Fruit fly (Drosophila melanogaster) whole organism, embryonic: ENCODE measurements around the gene BORCS5.

Source experiments
- Bdp1 ChIP-seq: fragments of 200-800 bp; sonication (Bioruptor generic); optimal IDR thresholded peaks from 3 replicates; lab custom pipeline; 2016; ENCODE audit warnings: missing biosample characterization, missing genetic modification characterization
- C15 ChIP-seq: fragments of 200-800 bp; sonication (Bioruptor generic); IDR thresholded peaks from 3 replicates; pipeline ENCODE4 v1.3.6; 2022; ENCODE audit warnings: missing biosample characterization, missing genetic modification characterization
- CG10147 ChIP-seq: fragments of 200-800 bp; sonication (Bioruptor generic); optimal IDR thresholded peaks from 2 replicates; lab custom pipeline; 2019; ENCODE audit warnings: missing biosample characterization, mild to moderate bottlenecking, missing genetic modification characterization, moderate library complexity
- CG10565 ChIP-seq: fragments of 200-800 bp; sonication (Bioruptor generic); optimal IDR thresholded peaks from 3 replicates; lab custom pipeline; 2016; ENCODE audit warnings: missing biosample characterization, mild to moderate bottlenecking, missing genetic modification characterization
- CG10959 ChIP-seq: fragments of 200-800 bp; sonication (Bioruptor generic); IDR thresholded peaks from 2 replicates; pipeline ENCODE4 v1.3.6; 2022; ENCODE audit warnings: missing biosample characterization, missing genetic modification characterization
- CG10979 ChIP-seq: fragments of 200-800 bp; sonication (Bioruptor generic); optimal IDR thresholded peaks from 2 replicates; lab custom pipeline; 2018; ENCODE audit warnings: missing biosample characterization, mild to moderate bottlenecking, missing genetic modification characterization, moderate library complexity
- CG11560 ChIP-seq: fragments of 200-800 bp; sonication (Bioruptor generic); IDR thresholded peaks from 3 replicates; pipeline ENCODE4 v1.3.6; 2022; ENCODE audit warnings: missing biosample characterization, missing genetic modification characterization
- CG12744 ChIP-seq: fragments of 200-800 bp; sonication (Bioruptor generic); optimal IDR thresholded peaks from 2 replicates; lab custom pipeline; 2016; ENCODE audit warnings: missing biosample characterization, missing genetic modification characterization
- CG14441 ChIP-seq: fragments of 200-800 bp; sonication (Bioruptor generic); IDR thresholded peaks from 2 replicates; pipeline ENCODE4 v1.3.6; 2022; ENCODE audit warnings: missing biosample characterization, missing genetic modification characterization
- CG15601 ChIP-seq: fragments of 200-800 bp; sonication (Bioruptor generic); optimal IDR thresholded peaks from 3 replicates; lab custom pipeline; 2019; ENCODE audit warnings: missing biosample characterization, mild to moderate bottlenecking, missing genetic modification characterization, moderate library complexity
- CG1647 ChIP-seq: fragments of 200-800 bp; sonication (Bioruptor generic); optimal IDR thresholded peaks from 3 replicates; lab custom pipeline; 2016; ENCODE audit warnings: missing biosample characterization, missing genetic modification characterization
- CG1832 ChIP-seq: fragments of 200-800 bp; sonication (Bioruptor generic); optimal IDR thresholded peaks from 2 replicates; lab custom pipeline; 2017; ENCODE audit warnings: missing biosample characterization, mild to moderate bottlenecking, missing genetic modification characterization, inconsistent platforms
- CG18599 ChIP-seq: fragments of 200-800 bp; sonication (Bioruptor generic); optimal IDR thresholded peaks from 3 replicates; lab custom pipeline; 2017; ENCODE audit warnings: missing biosample characterization, missing genetic modification characterization, mild to moderate bottlenecking, moderate library complexity, missing genetic modification reagents
- CG30431 ChIP-seq: fragments of 200-800 bp; sonication (Bioruptor generic); optimal IDR thresholded peaks from 2 replicates; lab custom pipeline; 2017; ENCODE audit warnings: missing biosample characterization, missing genetic modification characterization
- CG33557 ChIP-seq: fragments of 200-800 bp; sonication (Bioruptor generic); optimal IDR thresholded peaks from 2 replicates; lab custom pipeline; 2019; ENCODE audit warnings: missing biosample characterization, mild to moderate bottlenecking, missing genetic modification characterization, moderate library complexity
- CG4424 ChIP-seq: fragments of 200-800 bp; sonication (Bioruptor generic); optimal IDR thresholded peaks from 3 replicates; lab custom pipeline; 2016; ENCODE audit warnings: missing biosample characterization, missing genetic modification characterization
- CG4707 ChIP-seq: fragments of 200-800 bp; sonication (Bioruptor generic); optimal IDR thresholded peaks from 2 replicates; lab custom pipeline; 2018; ENCODE audit warnings: missing biosample characterization, mild to moderate bottlenecking, missing genetic modification characterization, moderate library complexity
- CG4854 ChIP-seq: fragments of 200-800 bp; sonication (Bioruptor generic); optimal IDR thresholded peaks from 2 replicates; lab custom pipeline; 2016; ENCODE audit warnings: missing biosample characterization, missing genetic modification characterization, inconsistent platforms
- CG7963 ChIP-seq: fragments of 200-800 bp; sonication (Bioruptor generic); IDR thresholded peaks from 3 replicates; pipeline ENCODE4 v1.3.6; 2022; ENCODE audit warnings: missing biosample characterization, missing genetic modification characterization; ENCODE audit not compliant: partially characterized antibody
- CG8924 ChIP-seq: fragments of 200-800 bp; optimal IDR thresholded peaks from 3 replicates; lab custom pipeline; 2019; ENCODE audit warnings: missing biosample characterization, mild to moderate bottlenecking, missing genetic modification characterization, moderate library complexity
- CG9609 ChIP-seq: fragments of 200-800 bp; sonication (Bioruptor generic); optimal IDR thresholded peaks from 3 replicates; lab custom pipeline; 2016; ENCODE audit warnings: missing biosample characterization, missing genetic modification characterization
- CG9727 ChIP-seq: fragments of 200-800 bp; sonication (Bioruptor generic); optimal IDR thresholded peaks from 3 replicates; lab custom pipeline; 2017; ENCODE audit warnings: missing biosample characterization, mild to moderate bottlenecking, missing genetic modification characterization
- CG9797 ChIP-seq: fragments of 200-800 bp; sonication (Bioruptor generic); optimal IDR thresholded peaks from 3 replicates; lab custom pipeline; 2018; ENCODE audit warnings: missing biosample characterization, mild to moderate bottlenecking, missing genetic modification characterization
- CG9932 ChIP-seq: fragments of 200-800 bp; sonication (Bioruptor generic); IDR thresholded peaks from 2 replicates; pipeline ENCODE4 v1.3.6; 2022; ENCODE audit warnings: missing biosample characterization, missing genetic modification characterization
- CHES-1-like ChIP-seq: fragments of 200-800 bp; sonication (Bioruptor generic); optimal IDR thresholded peaks from 2 replicates; lab custom pipeline; 2016; ENCODE audit warnings: missing biosample characterization, missing genetic modification characterization
- Deaf1 ChIP-seq: fragments of 200-800 bp; optimal IDR thresholded peaks from 3 replicates; lab custom pipeline; 2019; ENCODE audit warnings: missing biosample characterization, mild to moderate bottlenecking, missing genetic modification characterization, moderate library complexity
- Dp ChIP-seq: fragments of 200-800 bp; sonication (Bioruptor generic); optimal IDR thresholded peaks from 2 replicates; lab custom pipeline; 2018; ENCODE audit warnings: missing biosample characterization, mild to moderate bottlenecking, missing genetic modification characterization, moderate library complexity
- Ets65A ChIP-seq: fragments of 200-800 bp; sonication (Bioruptor generic); peaks from one replicate; lab custom pipeline; 2016; ENCODE audit warnings: missing biosample characterization, missing genetic modification characterization
- Hr78 ChIP-seq, 2 experiments: fragments of 200-800 bp in 1 of 2; fragments of >200 bp in 1 of 2; sonication (Bioruptor generic) in 1 of 2; optimal IDR thresholded peaks; 2 replicates each; lab custom pipeline; 2017 to 2019; ENCODE audit warnings: missing biosample characterization in 2 of 2, missing genetic modification characterization in 2 of 2, mild to moderate bottlenecking in 1 of 2, moderate library complexity in 1 of 2
- Nf-YC ChIP-seq: fragments of 200-800 bp; optimal IDR thresholded peaks from 3 replicates; lab custom pipeline; 2019; ENCODE audit warnings: missing biosample characterization, mild to moderate bottlenecking, missing genetic modification characterization, moderate library complexity
- Six4 ChIP-seq: fragments of 200-800 bp; sonication (Bioruptor generic); optimal IDR thresholded peaks from 2 replicates; lab custom pipeline; 2016; ENCODE audit warnings: missing biosample characterization, missing genetic modification characterization
- Spps ChIP-seq: fragments of 200-800 bp; sonication (Bioruptor generic); optimal IDR thresholded peaks from 2 replicates; lab custom pipeline; 2018; ENCODE audit warnings: missing biosample characterization, mild to moderate bottlenecking, missing genetic modification characterization
- Usf ChIP-seq: fragments of 200-800 bp; sonication (Bioruptor generic); optimal IDR thresholded peaks from 2 replicates; lab custom pipeline; 2017; ENCODE audit warnings: missing genotype, missing biosample characterization, missing genetic modification characterization
- Xbp1 ChIP-seq: fragments of 200-800 bp; sonication (Bioruptor generic); optimal IDR thresholded peaks from 3 replicates; lab custom pipeline; 2016; ENCODE audit warnings: missing biosample characterization, mild to moderate bottlenecking, missing genetic modification characterization
- cad ChIP-seq: fragments of >200 bp; optimal IDR thresholded peaks from 2 replicates; lab custom pipeline; 2017; ENCODE audit warnings: missing biosample characterization, missing genetic modification characterization
- dan ChIP-seq: fragments of 200-800 bp; sonication (Bioruptor generic); IDR thresholded peaks from 2 replicates; pipeline ENCODE4 v1.3.6; 2022; ENCODE audit warnings: missing biosample characterization, missing genetic modification characterization
- dpn ChIP-seq, 2 experiments: fragments of 200-800 bp; sonication (Bioruptor generic); optimal IDR thresholded peaks; 3 replicates each; lab custom pipeline; 2016; ENCODE audit warnings: missing biosample characterization in 2 of 2, missing genetic modification characterization in 2 of 2
- hbn ChIP-seq: fragments of 200-800 bp; sonication (Bioruptor generic); IDR thresholded peaks from 2 replicates; pipeline ENCODE4 v1.3.6; 2022; ENCODE audit warnings: missing biosample characterization, missing genetic modification characterization; ENCODE audit not compliant: partially characterized antibody
- ken ChIP-seq: fragments of 200-800 bp; sonication (Bioruptor generic); IDR thresholded peaks from 3 replicates; pipeline ENCODE4 v1.3.6; 2022; ENCODE audit warnings: missing biosample characterization, missing genetic modification characterization
- pfk ChIP-seq: fragments of 200-800 bp; sonication (Bioruptor generic); optimal IDR thresholded peaks from 2 replicates; lab custom pipeline; 2018; ENCODE audit warnings: missing biosample characterization, mild to moderate bottlenecking, missing genetic modification characterization, moderate library complexity
- pita ChIP-seq: fragments of 200-800 bp; sonication (Bioruptor generic); optimal IDR thresholded peaks from 2 replicates; lab custom pipeline; 2017; ENCODE audit warnings: missing biosample characterization, mild to moderate bottlenecking, missing genetic modification characterization
- ranshi ChIP-seq: fragments of 200-800 bp; sonication (Bioruptor generic); IDR thresholded peaks from 2 replicates; pipeline ENCODE4 v1.3.6; 2022; ENCODE audit warnings: missing biosample characterization, missing genetic modification characterization
- rib ChIP-seq: fragments of 200-800 bp; sonication (Bioruptor generic); IDR thresholded peaks from 2 replicates; pipeline ENCODE4 v1.3.6; 2022; ENCODE audit warnings: missing biosample characterization, missing genetic modification characterization
- schlank ChIP-seq: fragments of 200-800 bp; sonication (Bioruptor generic); optimal IDR thresholded peaks from 2 replicates; lab custom pipeline; 2018; ENCODE audit warnings: missing biosample characterization, mild to moderate bottlenecking, missing genetic modification characterization
- seq ChIP-seq: fragments of 200-800 bp; sonication (Bioruptor generic); IDR thresholded peaks from 2 replicates; pipeline ENCODE4 v1.3.6; 2022; ENCODE audit warnings: missing biosample characterization, missing genetic modification characterization
- shn ChIP-seq: fragments of 200-800 bp; sonication (Bioruptor generic); optimal IDR thresholded peaks from 3 replicates; lab custom pipeline; 2016; ENCODE audit warnings: missing biosample characterization, missing genetic modification characterization
- slp2 ChIP-seq: fragments of 200-800 bp; sonication (Bioruptor generic); optimal IDR thresholded peaks from 2 replicates; lab custom pipeline; 2016; ENCODE audit warnings: missing biosample characterization, missing genetic modification characterization
- so ChIP-seq: fragments of 200-800 bp; sonication (Bioruptor generic); IDR thresholded peaks from 3 replicates; pipeline ENCODE4 v1.3.6; 2022; ENCODE audit warnings: missing biosample characterization, missing genetic modification characterization
- trh ChIP-seq: fragments of 200-800 bp; sonication (Bioruptor generic); optimal IDR thresholded peaks from 2 replicates; lab custom pipeline; 2016; ENCODE audit warnings: missing biosample characterization, missing genetic modification characterization
- tx ChIP-seq: fragments of 200-800 bp; sonication (Bioruptor generic); optimal IDR thresholded peaks from 2 replicates; lab custom pipeline; 2016; ENCODE audit warnings: missing biosample characterization, missing genetic modification characterization
- wdn ChIP-seq: fragments of 200-800 bp; sonication (Bioruptor generic); IDR thresholded peaks from 2 replicates; pipeline ENCODE4 v1.3.6; 2022; ENCODE audit warnings: missing biosample characterization, missing genetic modification characterization

BORCS5 gene

dm6 chrX:11920959-11921358 lies 48.4 kb upstream of the BORCS5 start (continued):
- TF ChIP-seq CG11560, result peak; percentile 68
- TF ChIP-seq Dp, result no peak
- peak; percentile 62; the same call in 1 of the 3 replicates for TF ChIP-seq C15
- TF ChIP-seq shn (GFP tag; lab: Kevin White, UChicago), result peak; percentile 63
- TF ChIP-seq Bdp1 (GFP tag; lab: Kevin White, UChicago), result peak; percentile 25
- TF ChIP-seq cad, result no peak
- peak; percentile 85 for TF ChIP-seq Nf-YC
- peak; percentile 61 for TF ChIP-seq CHES-1-like (GFP tag; lab: Kevin White, UChicago)
- TF ChIP-seq rib (GFP tag; lab: Robert Waterston, UW), result peak; percentile 76
- TF ChIP-seq CG10959, result peak; percentile 61; the same call in 1 of the 2 replicates
- TF ChIP-seq ken, result peak; percentile 79; the same call in 2 of the 3 replicates
- peak; percentile 85 to 87 for TF ChIP-seq dpn (GFP tag; optimal IDR thresholded peaks at IDR 0.05; lab: Kevin White, UChicago)
- peak; percentile 86 for TF ChIP-seq seq
- TF ChIP-seq schlank (tag; lab: Kevin White, UChicago), result peak; percentile 35
- TF ChIP-seq tx (GFP tag; lab: Kevin White, UChicago), result peak; percentile 70
- peak; percentile 72 for TF ChIP-seq Deaf1 (tag; lab: Kevin White, UChicago)
- TF ChIP-seq CG1647 (GFP tag; lab: Kevin White, UChicago), result peak; percentile 41
- TF ChIP-seq CG15601, result peak; percentile 91
- TF ChIP-seq CG9609 (GFP tag; lab: Kevin White, UChicago), result peak; percentile 41
- peak; percentile 95 for TF ChIP-seq CG8924
- peak; percentile 65 for TF ChIP-seq CG4854
- TF ChIP-seq Spps (tag; lab: Kevin White, UChicago), result peak; percentile 84
- TF ChIP-seq hbn, result no peak
- peak; percentile 94 for TF ChIP-seq Ets65A
- TF ChIP-seq so, result peak; percentile 86
- peak; percentile 76 for TF ChIP-seq CG4707 (GFP tag; lab: Kevin White, UChicago)
- TF ChIP-seq dan (GFP tag; lab: Robert Waterston, UW), result 0 out of 2 replicates have a peak, but pooled peaks have one; percentile 27
- no peak for TF ChIP-seq CG7963 (GFP tag; lab: Robert Waterston, UW)
- peak; percentile 80 for TF ChIP-seq ranshi (GFP tag; lab: Robert Waterston, UW)
- TF ChIP-seq wdn, result peak; percentile 75
- peak; percentile 88 for TF ChIP-seq CG4424
- peak; percentile 92 for TF ChIP-seq CG10979 (tag; lab: Kevin White, UChicago)
- peak in 1 of 2 experiments; percentile 79 for TF ChIP-seq Hr78 (GFP tag; optimal IDR thresholded peaks at IDR 0.05; lab: Kevin White, UChicago)
- TF ChIP-seq CG9932 (GFP tag; lab: Robert Waterston, UW), result peak; percentile 86
- peak; percentile 49 for TF ChIP-seq CG30431 (GFP tag; lab: Kevin White, UChicago)
- peak; percentile 82 for TF ChIP-seq trh
- TF ChIP-seq slp2 (GFP tag; lab: Kevin White, UChicago), result peak; percentile 69
- TF ChIP-seq CG10147 (GFP tag; lab: Kevin White, UChicago), result peak; percentile 92
- TF ChIP-seq CG12744 (GFP tag; lab: Kevin White, UChicago), result peak; percentile 62
- peak; percentile 68 for TF ChIP-seq Usf (GFP tag; lab: Kevin White, UChicago)
- peak; percentile 86 for TF ChIP-seq CG14441 (GFP tag; lab: Robert Waterston, UW)
- peak; percentile 79 for TF ChIP-seq CG33557 (GFP tag; lab: Kevin White, UChicago)
- TF ChIP-seq CG10565 (GFP tag; lab: Kevin White, UChicago), result peak; percentile 15
- peak; percentile 81 for TF ChIP-seq Six4 (GFP tag; lab: Kevin White, UChicago)
- TF ChIP-seq CG18599, result peak; percentile 87
- TF ChIP-seq CG9797 (GFP tag; lab: Kevin White, UChicago), result no peak
- peak; percentile 90 for TF ChIP-seq Xbp1 (GFP tag; lab: Kevin White, UChicago)
- no peak for TF ChIP-seq pita (GFP tag; lab: Kevin White, UChicago)
- TF ChIP-seq CG9727 (GFP tag; lab: Kevin White, UChicago), result peak; percentile 83
- no peak for TF ChIP-seq pfk (GFP tag; lab: Kevin White, UChicago)
- no peak for TF ChIP-seq CG1832 (GFP tag; lab: Kevin White, UChicago)
